Worm (Caenorhabditis elegans) whole organism, L4 larva: ENCODE measurements around the gene srh-74.

Experiments used
- D1046.2 ChIP-seq: fragments of 200-800 bp; sonication (Bioruptor generic); IDR thresholded peaks from 2 replicates; pipeline ENCODE4 v1.3.6; 2022; ENCODE audit warnings: missing genetic modification characterization, missing compliant biosample characterization
- F10B5.3 ChIP-seq: sonication (generic microtip); optimal IDR thresholded peaks from 2 replicates; lab custom pipeline; 2016; ENCODE audit warnings: mild to moderate bottlenecking, missing genetic modification characterization, missing compliant biosample characterization
- Y105C5A.15 ChIP-seq: fragments of 200-800 bp; sonication (Bioruptor generic); IDR thresholded peaks from 2 replicates; pipeline ENCODE4 v1.3.6; 2022; ENCODE audit warnings: missing genetic modification characterization, missing compliant biosample characterization
- aha-1 ChIP-seq: fragments of 150-350 bp; peaks from one replicate; lab custom pipeline; 2014; ENCODE audit warnings: missing biosample characterization, missing genetic modification characterization
- attf-4 ChIP-seq: sonication (generic microtip); optimal IDR thresholded peaks from 3 replicates; lab custom pipeline; 2017; ENCODE audit warnings: missing biosample characterization, missing genetic modification characterization
- ceh-62 ChIP-seq: sonication (generic microtip); optimal IDR thresholded peaks from 2 replicates; lab custom pipeline; 2017; ENCODE audit warnings: missing biosample characterization, missing genetic modification characterization
- ces-1 ChIP-seq: fragments of 150-350 bp; sonication (generic microtip); optimal IDR thresholded peaks from 4 replicates; lab custom pipeline; 2014; ENCODE audit warnings: missing biosample characterization, missing genetic modification reagents, missing genetic modification characterization
- daf-8 ChIP-seq: fragments of 200-800 bp; sonication (Bioruptor generic); IDR thresholded peaks from 2 replicates; pipeline ENCODE4 v1.3.6; 2022; ENCODE audit warnings: missing genetic modification characterization, missing compliant biosample characterization
- dpl-1 ChIP-seq: fragments of 150-350 bp; optimal IDR thresholded peaks from 2 replicates; lab custom pipeline; 2014; ENCODE audit warnings: missing biosample characterization, missing genetic modification reagents, missing genetic modification characterization
- dve-1 ChIP-seq: sonication (generic microtip); optimal IDR thresholded peaks from 2 replicates; lab custom pipeline; 2017; ENCODE audit warnings: antibody characterized with exemption, mild to moderate bottlenecking, missing genetic modification characterization, missing compliant biosample characterization; ENCODE audit not compliant: insufficient read depth
- lin-13 ChIP-seq: fragments of 150-350 bp; optimal IDR thresholded peaks from 2 replicates; lab custom pipeline; 2014; ENCODE audit warnings: missing biosample characterization, missing genetic modification reagents, missing genetic modification characterization
- lin-15B ChIP-seq: fragments of 150-350 bp; sonication (generic microtip); optimal IDR thresholded peaks from 3 replicates; lab custom pipeline; 2014; ENCODE audit warnings: missing biosample characterization, missing genetic modification characterization
- mdt-29 ChIP-seq: fragments of 200-800 bp; sonication (Bioruptor generic); IDR thresholded peaks from 2 replicates; pipeline ENCODE4 v1.3.6; 2022; ENCODE audit warnings: missing genetic modification reagents, missing genetic modification characterization, missing compliant biosample characterization
- mep-1 ChIP-seq: fragments of 150-350 bp; sonication (generic microtip); optimal IDR thresholded peaks from 3 replicates; lab custom pipeline; 2014; ENCODE audit warnings: missing biosample characterization, missing genetic modification characterization
- mxl-3 ChIP-seq: fragments of 200-800 bp; sonication (Bioruptor generic); optimal IDR thresholded peaks from 2 replicates; lab custom pipeline; 2018; ENCODE audit warnings: mild to moderate bottlenecking, missing genetic modification characterization, missing compliant biosample characterization
- nhr-10 ChIP-seq: fragments of 150-350 bp; optimal IDR thresholded peaks from 2 replicates; lab custom pipeline; 2014; ENCODE audit warnings: missing biosample characterization, missing genetic modification characterization
- nhr-102 ChIP-seq: sonication (generic microtip); optimal IDR thresholded peaks from 2 replicates; lab custom pipeline; 2016; ENCODE audit warnings: mild to moderate bottlenecking, missing genetic modification characterization, moderate library complexity, missing compliant biosample characterization
- nhr-11 ChIP-seq: fragments of 150-350 bp; optimal IDR thresholded peaks from 2 replicates; lab custom pipeline; 2014; ENCODE audit warnings: missing biosample characterization, missing genetic modification characterization
- pha-4 ChIP-seq, 2 experiments: fragments of 150-350 bp in 1 of 2; fragments of 200-800 bp in 1 of 2; sonication (Bioruptor generic) in 1 of 2; IDR thresholded peaks in 1 of 2; optimal IDR thresholded peaks in 1 of 2; 2 replicates each; pipeline versions ENCODE4 v1.3.6 to Lab custom; 2014 to 2022; ENCODE audit warnings: missing genetic modification characterization in 2 of 2, missing genetic modification reagents in 2 of 2, missing biosample characterization in 1 of 2, missing compliant biosample characterization in 1 of 2
- pqm-1 ChIP-seq: sonication (generic microtip); optimal IDR thresholded peaks from 2 replicates; lab custom pipeline; 2017; ENCODE audit warnings: missing biosample characterization, missing genetic modification characterization
- sdz-12 ChIP-seq: fragments of 200-800 bp; sonication (Bioruptor generic); optimal IDR thresholded peaks from 2 replicates; lab custom pipeline; 2018; ENCODE audit warnings: mild to moderate bottlenecking, missing genetic modification characterization, missing compliant biosample characterization
- set-16 ChIP-seq: fragments of 200-800 bp; sonication (Bioruptor generic); IDR thresholded peaks from 2 replicates; pipeline ENCODE4 v1.3.6; 2022; ENCODE audit warnings: missing genetic modification reagents, missing genetic modification characterization, missing compliant biosample characterization
- skn-1 ChIP-seq: fragments of 150-350 bp; optimal IDR thresholded peaks from 2 replicates; lab custom pipeline; 2014; ENCODE audit warnings: missing biosample characterization, missing genetic modification characterization
- snpc-1.2 ChIP-seq: fragments of 200-800 bp; sonication (Bioruptor generic); IDR thresholded peaks from 2 replicates; pipeline ENCODE4 v1.3.6; 2022; ENCODE audit warnings: missing genetic modification reagents, missing genetic modification characterization, missing compliant biosample characterization
- spr-1 ChIP-seq: sonication (generic microtip); optimal IDR thresholded peaks from 2 replicates; lab custom pipeline; 2016; ENCODE audit warnings: mild to moderate bottlenecking, missing genetic modification characterization, missing compliant biosample characterization
- unc-39 ChIP-seq: sonication (generic microtip); optimal IDR thresholded peaks from 2 replicates; lab custom pipeline; 2017; ENCODE audit warnings: missing biosample characterization, missing genetic modification characterization
- unc-62 ChIP-seq, 3 experiments: fragments of 150-350 bp in 1 of 3; sonication (generic microtip); optimal IDR thresholded peaks in 2 of 3; peaks in 1 of 3; 1 replicate in 1 of 3; 2 replicates in 2 of 3; lab custom pipeline; 2014 to 2017; ENCODE audit warnings: missing biosample characterization in 3 of 3, missing genetic modification characterization in 3 of 3, missing genetic modification reagents in 3 of 3, missing genotype in 1 of 3
- zag-1 ChIP-seq: fragments of 150-350 bp; optimal IDR thresholded peaks from 2 replicates; lab custom pipeline; 2014; ENCODE audit warnings: missing biosample characterization, missing genetic modification characterization
- zfp-2 ChIP-seq: sonication (generic microtip); optimal IDR thresholded peaks from 2 replicates; lab custom pipeline; 2016; ENCODE audit warnings: mild to moderate bottlenecking, missing genetic modification characterization, missing compliant biosample characterization
- zip-11 ChIP-seq: fragments of 200-800 bp; sonication (Bioruptor generic); IDR thresholded peaks from 2 replicates; pipeline ENCODE4 v1.3.6; 2022; ENCODE audit warnings: missing genetic modification characterization, missing compliant biosample characterization

The srh-74 gene

ce11 chrV:11060239-11060984 lies 11.8 kb upstream of the srh-74 start, which contains the start of gene T04C12.11 (continued):
- TF ChIP-seq ces-1 (GFP tag; lab: Kevin White, UChicago) = no peak
- no peak for TF ChIP-seq dve-1 (tag; lab: Kevin White, UChicago)
- no peak for TF ChIP-seq skn-1 (tag; lab: Kevin White, UChicago)
- TF ChIP-seq lin-15B (tag; lab: Kevin White, UChicago) = no peak
- TF ChIP-seq dpl-1 (GFP tag; lab: Kevin White, UChicago) = no peak
- TF ChIP-seq mep-1 (tag; lab: Kevin White, UChicago) = no peak
- no peak for TF ChIP-seq mdt-29 (GFP tag; lab: Robert Waterston, UW)
- no peak for TF ChIP-seq F10B5.3 (tag; lab: Kevin White, UChicago)
- TF ChIP-seq nhr-10 (tag; lab: Kevin White, UChicago) = no peak
- TF ChIP-seq mxl-3 (GFP tag; lab: Kevin White, UChicago) = no peak
- no peak for TF ChIP-seq unc-39
- TF ChIP-seq zfp-2 (tag; lab: Kevin White, UChicago) = no peak
- no peak for TF ChIP-seq set-16 (GFP tag; lab: Robert Waterston, UW)
- TF ChIP-seq lin-13 (GFP tag; lab: Kevin White, UChicago) = no peak
- no peak for TF ChIP-seq nhr-11 (tag; lab: Kevin White, UChicago)
- no peak for TF ChIP-seq nhr-102 (tag; lab: Kevin White, UChicago)
- no peak for TF ChIP-seq Y105C5A.15 (GFP tag; lab: Robert Waterston, UW)

- TF ChIP-seq F10B5.3 (tag; lab: Kevin White, UChicago) (no peak), ceh-62 (tag; lab: Kevin White, UChicago) (no peak), zip-11 (GFP tag; lab: Robert Waterston, UW) (no peak), D1046.2 (GFP tag; lab: Robert Waterston, UW) (no peak), spr-1 (tag; lab: Kevin White, UChicago) (no peak), zag-1 (tag; lab: Kevin White, UChicago) (no peak), pha-4 (GFP tag; IDR thresholded peaks at IDR 0.05; lab: Robert Waterston, UW) (no peak), pha-4 (tag; optimal IDR thresholded peaks at IDR 0.05; lab: Kevin White, UChicago) (no peak), attf-4 (tag; lab: Kevin White, UChicago) (no peak)
These were observed 10.6 kb upstream of the srh-74 start, which contains the start of gene T04C12.1 for ce11 chrV:11059180-11059579. Gene T04C12.1 (minus strand): TSS chrV:11059269.

DNA sequence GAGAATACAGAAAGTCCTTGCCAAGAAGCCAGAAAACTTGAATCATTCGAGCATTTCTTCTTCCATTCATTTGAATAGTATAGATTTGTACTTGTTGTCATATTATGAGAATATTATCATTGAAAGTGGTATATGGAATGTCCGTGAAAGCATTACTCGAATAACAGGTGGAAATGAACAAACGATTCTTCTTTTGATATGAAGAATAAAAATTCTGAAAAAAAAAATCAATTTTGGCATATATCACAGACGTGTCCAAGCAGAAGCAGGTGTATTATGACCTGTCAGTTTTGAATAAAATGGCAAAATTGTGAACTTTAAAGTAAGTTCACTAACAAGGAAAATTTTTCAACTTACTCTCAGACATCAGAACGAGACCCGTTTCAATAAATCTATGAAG lies 8.5 kb upstream of the srh-74 start, which contains the start of gene srh-75:
Gene srh-75 (minus strand): TSS at position 101 of the 400 bp plus-strand sequence.
- TF ChIP-seq pqm-1 (tag; lab: Kevin White, UChicago) (no peak), unc-62 (GFP tag; optimal IDR thresholded peaks at IDR 0.05 in 1 of 2; lab: Kevin White, UChicago) (peak in 1 of 2 experiments; percentile 78), unc-62 (tag; optimal IDR thresholded peaks at IDR 0.05; lab: Kevin White, UChicago) (no peak), snpc-1.2 (GFP tag; lab: Robert Waterston, UW) (no peak), sdz-12 (GFP tag; lab: Kevin White, UChicago) (no peak)

DNA sequence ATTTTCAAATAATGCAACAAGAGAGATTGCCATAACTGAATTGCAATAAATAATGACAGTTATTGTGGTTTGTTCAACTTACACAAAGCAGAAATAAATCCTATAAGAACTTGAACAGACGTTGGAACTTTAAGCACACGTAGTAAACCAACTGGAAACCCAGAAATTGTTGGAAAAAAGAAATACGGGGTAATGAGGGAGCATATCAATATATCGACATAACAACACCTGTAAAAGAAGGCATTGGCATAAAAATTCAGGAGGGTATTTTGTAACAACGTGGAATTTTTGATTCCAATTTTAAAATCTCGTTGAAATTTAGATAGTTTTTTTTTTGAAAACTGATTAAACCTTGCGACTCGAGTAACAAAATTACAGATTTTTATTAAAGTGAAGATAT lies 7.9 kb upstream of the srh-74 start:
- TF ChIP-seq daf-8 (GFP tag; lab: Robert Waterston, UW) = no peak
- peak; percentile 92 for TF ChIP-seq aha-1 (tag; lab: Kevin White, UChicago)

DNA sequence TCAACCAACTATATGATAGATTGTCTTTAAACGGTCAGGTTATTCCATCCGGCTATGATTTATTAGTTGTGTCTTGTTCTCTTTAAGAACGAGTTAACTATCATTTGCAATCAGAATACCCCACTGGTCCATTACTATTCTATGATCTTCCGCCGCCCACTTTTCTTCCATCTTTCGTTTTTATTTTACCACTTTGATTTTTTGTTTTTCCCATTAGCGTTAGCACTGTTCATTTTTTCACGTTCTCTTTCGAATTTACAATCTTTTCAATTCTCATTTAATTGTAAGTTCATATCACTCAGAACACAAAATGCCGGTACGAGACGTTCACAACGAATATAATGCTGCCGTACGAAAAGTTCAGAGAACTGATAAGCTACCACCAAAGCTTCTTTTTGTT lies 5.2 kb upstream of the srh-74 start, which contains the start of gene T04C12.7:
Gene T04C12.7 (plus strand): TSS at position 301 of the 400 bp plus-strand sequence.
- TF ChIP-seq D1046.2 (GFP tag; lab: Robert Waterston, UW) (no peak), F10B5.3 (tag; lab: Kevin White, UChicago) (no peak), unc-62 (GFP tag; optimal IDR thresholded peaks at IDR 0.05 in 1 of 2; lab: Kevin White, UChicago) (peak in 1 of 2 experiments; percentile 58), unc-62 (tag; optimal IDR thresholded peaks at IDR 0.05; lab: Kevin White, UChicago) (no peak)
